Worm (Caenorhabditis elegans) whole organism, L1 larva: ENCODE results near the gene mdf-1.

Source experiments
- C16A3.4 ChIP-seq: fragments of 150-350 bp; optimal IDR thresholded peaks from 2 replicates; lab custom pipeline; 2014; ENCODE audit warnings: missing biosample characterization, missing genetic modification characterization
- Y116A8C.19 ChIP-seq: sonication (generic microtip); optimal IDR thresholded peaks from 2 replicates; lab custom pipeline; 2016; ENCODE audit warnings: missing compliant biosample characterization, missing genetic modification characterization, borderline replicate concordance
- alr-1 ChIP-seq: fragments of 200-800 bp; sonication (Bioruptor generic); optimal IDR thresholded peaks from 2 replicates; lab custom pipeline; 2018; ENCODE audit warnings: borderline replicate concordance, mild to moderate bottlenecking, missing genetic modification characterization, missing compliant biosample characterization
- ama-1 ChIP-seq: fragments of 150-350 bp; optimal IDR thresholded peaks from 2 replicates; lab custom pipeline; 2014
- blmp-1 ChIP-seq: fragments of 150-350 bp; optimal IDR thresholded peaks from 2 replicates; lab custom pipeline; 2014; ENCODE audit warnings: missing biosample characterization, missing genetic modification characterization
- ceh-8 ChIP-seq: fragments of 200-800 bp; sonication (Bioruptor generic); optimal IDR thresholded peaks from 2 replicates; lab custom pipeline; 2018; ENCODE audit warnings: mild to moderate bottlenecking, missing genetic modification characterization, moderate library complexity, missing compliant biosample characterization
- ceh-88 ChIP-seq: fragments of 200-800 bp; sonication (Bioruptor generic); IDR thresholded peaks from 2 replicates; pipeline ENCODE4 v1.3.6; 2022; ENCODE audit warnings: missing genetic modification characterization, missing compliant biosample characterization
- ceh-90 ChIP-seq: sonication (generic microtip); optimal IDR thresholded peaks from 2 replicates; lab custom pipeline; 2016; ENCODE audit warnings: missing genetic modification characterization, missing compliant biosample characterization
- elt-3 ChIP-seq, 6 experiments: fragments of 150-350 bp in 1 of 6; sonication (generic microtip); optimal IDR thresholded peaks; 2 replicates each; lab custom pipeline; 2017 to 2018; ENCODE audit warnings: missing biosample characterization in 6 of 6, missing genetic modification characterization in 6 of 6, inconsistent platforms in 1 of 6
- fkh-4 ChIP-seq: sonication (generic microtip); optimal IDR thresholded peaks from 2 replicates; lab custom pipeline; 2016; ENCODE audit warnings: missing compliant biosample characterization, missing genetic modification characterization, borderline replicate concordance
- grh-1 ChIP-seq: fragments of 200-800 bp; sonication (Bioruptor generic); IDR thresholded peaks from 2 replicates; pipeline ENCODE4 v1.3.6; 2022; ENCODE audit warnings: missing genetic modification reagents, missing genetic modification characterization, missing compliant biosample characterization
- hlh-4 ChIP-seq: sonication (generic microtip); optimal IDR thresholded peaks from 2 replicates; lab custom pipeline; 2016; ENCODE audit warnings: mild to moderate bottlenecking, missing genetic modification characterization, missing compliant biosample characterization
- irx-1 ChIP-seq: sonication (generic microtip); optimal IDR thresholded peaks from 2 replicates; lab custom pipeline; 2016; ENCODE audit warnings: missing genetic modification characterization, missing compliant biosample characterization
- jun-1 ChIP-seq: fragments of 150-350 bp; optimal IDR thresholded peaks from 2 replicates; lab custom pipeline; 2014; ENCODE audit warnings: missing biosample characterization, missing genetic modification reagents, missing genetic modification characterization
- lin-13 ChIP-seq: fragments of 150-350 bp; optimal IDR thresholded peaks from 2 replicates; lab custom pipeline; 2014; ENCODE audit warnings: missing biosample characterization, missing genetic modification reagents, missing genetic modification characterization
- lin-14 ChIP-seq: fragments of 200-800 bp; sonication (Bioruptor generic); optimal IDR thresholded peaks from 2 replicates; lab custom pipeline; 2018; ENCODE audit warnings: mild to moderate bottlenecking, missing genetic modification characterization, moderate library complexity, missing compliant biosample characterization
- lin-15B ChIP-seq: fragments of 150-350 bp; sonication (generic microtip); optimal IDR thresholded peaks from 3 replicates; lab custom pipeline; 2014; ENCODE audit warnings: missing biosample characterization, missing genetic modification characterization
- lin-35 ChIP-seq, 2 experiments: fragments of 150-350 bp; optimal IDR thresholded peaks; 2 replicates each; lab custom pipeline; 2014; ENCODE audit warnings: missing biosample characterization in 2 of 2, missing genetic modification characterization in 2 of 2, missing genetic modification reagents in 2 of 2
- lin-39 ChIP-seq: fragments of 150-350 bp; optimal IDR thresholded peaks from 2 replicates; lab custom pipeline; 2014; ENCODE audit warnings: missing biosample characterization, missing genetic modification reagents, missing genetic modification characterization
- lir-3 ChIP-seq: sonication (generic microtip); optimal IDR thresholded peaks from 2 replicates; lab custom pipeline; 2016; ENCODE audit warnings: mild to moderate bottlenecking, missing genetic modification characterization, moderate library complexity, missing compliant biosample characterization; ENCODE audit not compliant: poor library complexity
- mab-9 ChIP-seq: fragments of 200-800 bp; sonication (Bioruptor generic); IDR thresholded peaks from 2 replicates; pipeline ENCODE4 v1.3.6; 2022; ENCODE audit warnings: missing genetic modification reagents, missing genetic modification characterization, missing compliant biosample characterization
- mdl-1 ChIP-seq, 2 experiments: fragments of 150-350 bp; optimal IDR thresholded peaks; 2 replicates each; lab custom pipeline; 2014 to 2017; ENCODE audit warnings: missing biosample characterization in 2 of 2, missing genetic modification characterization in 2 of 2, inconsistent platforms in 1 of 2
- mep-1 ChIP-seq: fragments of 150-350 bp; optimal IDR thresholded peaks from 2 replicates; lab custom pipeline; 2014; ENCODE audit warnings: missing biosample characterization, missing genetic modification characterization
- nhr-11 ChIP-seq: fragments of 150-350 bp; optimal IDR thresholded peaks from 2 replicates; lab custom pipeline; 2014; ENCODE audit warnings: missing biosample characterization, missing genetic modification characterization
- nhr-12 ChIP-seq: sonication (generic microtip); optimal IDR thresholded peaks from 2 replicates; lab custom pipeline; 2017; ENCODE audit warnings: missing biosample characterization, missing genetic modification characterization
- nhr-19 ChIP-seq: fragments of 200-800 bp; sonication (Bioruptor generic); conservative IDR thresholded peaks from 2 replicates; pipeline ENCODE4 v1.3.6; 2022; ENCODE audit warnings: missing genetic modification characterization, missing compliant biosample characterization
- nhr-20 ChIP-seq: sonication (generic microtip); optimal IDR thresholded peaks from 2 replicates; lab custom pipeline; 2016; ENCODE audit warnings: mild to moderate bottlenecking, missing genetic modification characterization, missing compliant biosample characterization
- nhr-237 ChIP-seq: fragments of 150-350 bp; optimal IDR thresholded peaks from 2 replicates; lab custom pipeline; 2014; ENCODE audit warnings: missing biosample characterization, missing genetic modification characterization
- nhr-47 ChIP-seq: sonication (generic microtip); optimal IDR thresholded peaks from 2 replicates; lab custom pipeline; 2016; ENCODE audit warnings: mild to moderate bottlenecking, missing genetic modification characterization, moderate library complexity, missing compliant biosample characterization
- nhr-76 ChIP-seq: sonication (generic microtip); optimal IDR thresholded peaks from 2 replicates; lab custom pipeline; 2017; ENCODE audit warnings: missing biosample characterization, missing genetic modification characterization
- nhr-77 ChIP-seq: fragments of 150-350 bp; optimal IDR thresholded peaks from 2 replicates; lab custom pipeline; 2014; ENCODE audit warnings: missing biosample characterization, missing genetic modification characterization
- nhr-85 ChIP-seq: sonication (generic microtip); peaks from one replicate; lab custom pipeline; 2016; ENCODE audit warnings: missing genetic modification characterization, inconsistent platforms, missing compliant biosample characterization
- skn-1 ChIP-seq: fragments of 150-350 bp; optimal IDR thresholded peaks from 2 replicates; lab custom pipeline; 2014; ENCODE audit warnings: missing biosample characterization, missing genetic modification characterization
- sptf-1 ChIP-seq: fragments of 150-350 bp; optimal IDR thresholded peaks from 2 replicates; lab custom pipeline; 2014; ENCODE audit warnings: missing biosample characterization, missing genetic modification characterization
- unc-130 ChIP-seq: fragments of 150-350 bp; optimal IDR thresholded peaks from 2 replicates; lab custom pipeline; 2017; ENCODE audit warnings: missing biosample characterization, missing genetic modification characterization, inconsistent platforms
- unc-86 ChIP-seq: sonication (generic microtip); optimal IDR thresholded peaks from 2 replicates; lab custom pipeline; 2016; ENCODE audit warnings: missing genetic modification characterization, missing compliant biosample characterization
- unc-98 ChIP-seq: fragments of 200-800 bp; sonication (Bioruptor generic); IDR thresholded peaks from 2 replicates; pipeline ENCODE4 v1.3.6; 2022; ENCODE audit warnings: missing genetic modification characterization, missing compliant biosample characterization
- vab-15 ChIP-seq: sonication (generic microtip); optimal IDR thresholded peaks from 2 replicates; lab custom pipeline; 2017; ENCODE audit warnings: missing genotype, mild to moderate bottlenecking, missing genetic modification characterization, missing compliant biosample characterization

The mdf-1 gene

DNA sequence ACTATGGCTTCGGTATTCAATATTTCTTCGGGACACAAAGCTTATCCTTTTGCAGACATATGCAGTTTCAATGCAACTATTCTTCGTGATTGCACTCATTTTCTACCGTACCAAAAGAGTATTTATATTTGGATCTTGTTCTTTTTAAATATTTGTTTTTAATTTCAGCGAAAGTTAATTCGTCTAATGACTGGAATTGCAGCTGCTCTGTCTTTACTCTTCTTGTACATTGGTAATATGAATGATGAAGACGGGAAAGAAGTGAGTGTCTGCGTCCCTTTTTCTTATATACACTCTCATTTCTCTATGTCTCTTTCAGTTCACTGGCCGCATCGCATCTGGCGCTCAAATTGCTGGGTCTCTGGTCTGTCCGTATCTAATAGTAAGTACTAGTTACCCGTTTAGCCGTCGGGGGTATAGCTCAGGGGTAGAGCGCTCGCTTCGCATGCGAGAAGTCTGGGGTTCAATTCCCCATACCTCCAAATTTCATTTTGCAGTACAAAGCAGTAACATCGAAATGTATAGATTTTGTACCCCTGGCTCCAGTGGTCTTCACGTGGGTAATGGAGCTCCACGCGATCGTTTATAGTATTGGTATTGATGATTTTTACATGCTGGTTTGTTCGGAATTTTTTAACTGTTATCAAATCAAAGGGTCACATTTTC, 40.7 kb downstream of the mdf-1 start (continued):
- TF ChIP-seq sptf-1 (tag; lab: Kevin White, UChicago): no peak
- TF ChIP-seq blmp-1 (tag; lab: Kevin White, UChicago): peak; percentile 1
- no peak for TF ChIP-seq hlh-4 (tag; lab: Kevin White, UChicago)
- TF ChIP-seq mdl-1 (tag; optimal IDR thresholded peaks at IDR 0.05; lab: Kevin White, UChicago): peak in 1 of 2 experiments; percentile 76
- peak; percentile 81 for TF ChIP-seq nhr-20 (tag; lab: Kevin White, UChicago)
- no peak for TF ChIP-seq lin-13 (GFP tag; lab: Kevin White, UChicago)
- peak in 2 of 6 experiments; percentile 18 to 45 for TF ChIP-seq elt-3 (tag; optimal IDR thresholded peaks at IDR 0.05; lab: Kevin White, UChicago)
- no peak for TF ChIP-seq nhr-237
- peak; percentile 5 for TF ChIP-seq ama-1 (lab: Kevin White, UChicago)
- TF ChIP-seq lin-35 (GFP tag; optimal IDR thresholded peaks at IDR 0.05; lab: Kevin White, UChicago): peak; percentile 61
- TF ChIP-seq nhr-12 (tag; lab: Kevin White, UChicago): no peak
- no peak for TF ChIP-seq Y116A8C.19 (tag; lab: Kevin White, UChicago)
- peak; percentile 41 for TF ChIP-seq grh-1 (GFP tag; lab: Robert Waterston, UW)
- TF ChIP-seq unc-86 (tag; lab: Kevin White, UChicago): peak; percentile 66
- TF ChIP-seq nhr-85: peak; percentile 83
- TF ChIP-seq nhr-19: peak; percentile 81
- TF ChIP-seq unc-98 (GFP tag; lab: Robert Waterston, UW): peak; percentile 43; the same call in 1 of the 2 replicates
- peak; percentile 70 for TF ChIP-seq irx-1 (tag; lab: Kevin White, UChicago)
- no peak for TF ChIP-seq nhr-76
- peak; percentile 49 for TF ChIP-seq C16A3.4 (tag; lab: Kevin White, UChicago)
- TF ChIP-seq mab-9: peak; percentile 60
- TF ChIP-seq vab-15 (tag; lab: Kevin White, UChicago): no peak
- peak; percentile 87 for TF ChIP-seq nhr-47
- peak; percentile 65 for TF ChIP-seq nhr-77 (tag; lab: Kevin White, UChicago)
- TF ChIP-seq lir-3 (tag; lab: Kevin White, UChicago): peak; percentile 35
- TF ChIP-seq lin-14: peak; percentile 81
- TF ChIP-seq lin-39: peak; percentile 18
- no peak for TF ChIP-seq nhr-11 (tag; lab: Kevin White, UChicago)
- no peak for TF ChIP-seq ceh-90 (tag; lab: Kevin White, UChicago)
- TF ChIP-seq alr-1 (tag; lab: Kevin White, UChicago): no peak
- peak; percentile 48 for TF ChIP-seq skn-1 (tag; lab: Kevin White, UChicago)
- TF ChIP-seq jun-1 (tag; lab: Kevin White, UChicago): peak; percentile 10
- TF ChIP-seq ceh-88 (GFP tag; lab: Robert Waterston, UW): 0 out of 2 replicates have a peak, but pooled peaks have one; percentile 20

DNA sequence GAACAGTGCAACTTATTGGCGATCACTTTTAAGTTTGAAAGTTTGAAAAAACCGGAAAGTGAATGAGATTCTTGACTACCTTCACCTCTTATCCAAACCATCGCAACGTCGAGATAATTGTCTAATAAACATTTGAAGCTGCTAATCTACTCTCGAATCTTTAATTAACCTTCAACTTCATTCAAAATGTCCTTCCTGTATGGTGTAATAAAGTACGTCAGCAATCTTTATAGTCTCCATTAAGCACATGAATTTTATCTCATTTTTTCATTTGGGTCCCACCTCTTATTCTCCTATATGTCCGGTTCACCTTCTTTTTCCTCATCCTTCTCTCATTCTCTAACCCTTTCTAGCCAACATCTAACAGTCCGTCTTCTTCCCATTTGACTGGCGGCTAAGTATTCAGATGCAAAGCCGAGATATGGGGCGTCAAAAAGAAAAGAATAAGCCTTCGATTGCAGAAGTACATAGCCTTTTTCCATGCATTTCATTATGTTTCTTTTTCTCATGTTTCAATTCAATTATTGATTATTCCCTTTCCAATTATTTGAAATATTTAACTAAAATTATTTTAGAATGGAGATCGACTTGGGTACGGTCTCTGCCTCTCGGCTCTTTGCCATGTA, 43.1 kb downstream of the mdf-1 start, which contains the start of gene swt-5:
Gene swt-5 (plus strand): TSS at position 576 of the 626 bp plus-strand sequence.
- no peak for TF ChIP-seq lin-15B (tag; lab: Kevin White, UChicago)
- no peak for TF ChIP-seq fkh-4 (tag; lab: Kevin White, UChicago)
- TF ChIP-seq nhr-47: no peak
- no peak for TF ChIP-seq ceh-8 (GFP tag; lab: Kevin White, UChicago)
- no peak for TF ChIP-seq ceh-90 (tag; lab: Kevin White, UChicago)
- TF ChIP-seq blmp-1 (tag; lab: Kevin White, UChicago): no peak
- no peak for TF ChIP-seq unc-130 (tag; lab: Kevin White, UChicago)
- TF ChIP-seq lin-13 (GFP tag; lab: Kevin White, UChicago): no peak
- TF ChIP-seq mep-1 (tag; lab: Kevin White, UChicago): no peak
- no peak for TF ChIP-seq grh-1 (GFP tag; lab: Robert Waterston, UW)
- TF ChIP-seq unc-98 (GFP tag; lab: Robert Waterston, UW): no peak
- TF ChIP-seq unc-86 (tag; lab: Kevin White, UChicago): no peak
- TF ChIP-seq irx-1 (tag; lab: Kevin White, UChicago): no peak
